Worm (Caenorhabditis elegans) whole organism, early embryonic: Measurements from ENCODE around the gene K08D8.7.

Source experiments
- B0310.2 ChIP-seq: sonication (generic microtip); optimal IDR thresholded peaks from 2 replicates; lab custom pipeline; 2016; ENCODE audit warnings: mild to moderate bottlenecking, missing genetic modification characterization, missing compliant biosample characterization
- F13C5.2 ChIP-seq: sonication (generic microtip); optimal IDR thresholded peaks from 2 replicates; lab custom pipeline; 2017; ENCODE audit warnings: mild to moderate bottlenecking, missing genetic modification characterization, inconsistent platforms, missing compliant biosample characterization
- aly-1 ChIP-seq: sonication (generic microtip); optimal IDR thresholded peaks from 2 replicates; lab custom pipeline; 2016; ENCODE audit warnings: missing genetic modification characterization, missing compliant biosample characterization
- ama-1 ChIP-seq: fragments of 150-350 bp; optimal IDR thresholded peaks from 2 replicates; lab custom pipeline; 2014
- ceh-13 ChIP-seq: fragments of 200-800 bp; sonication (Bioruptor generic); optimal IDR thresholded peaks from 2 replicates; lab custom pipeline; 2018; ENCODE audit warnings: mild to moderate bottlenecking, missing genetic modification characterization, missing compliant biosample characterization
- ceh-36 ChIP-seq: sonication (generic microtip); optimal IDR thresholded peaks from 2 replicates; lab custom pipeline; 2016; ENCODE audit warnings: missing genetic modification characterization, inconsistent platforms, missing compliant biosample characterization
- ets-7 ChIP-seq: sonication (generic microtip); optimal IDR thresholded peaks from 2 replicates; lab custom pipeline; 2016; ENCODE audit warnings: missing genotype, missing genetic modification characterization, missing compliant biosample characterization
- flt-1 ChIP-seq: fragments of 200-800 bp; sonication (Bioruptor generic); IDR thresholded peaks from 2 replicates; pipeline ENCODE4 v1.3.6; 2022; ENCODE audit warnings: missing genetic modification characterization, missing compliant biosample characterization
- hmbx-1 ChIP-seq: sonication (generic microtip); optimal IDR thresholded peaks from 2 replicates; lab custom pipeline; 2016; ENCODE audit warnings: mild to moderate bottlenecking, missing genetic modification characterization, missing compliant biosample characterization
- hmg-4 ChIP-seq: fragments of 200-800 bp; sonication (Bioruptor generic); optimal IDR thresholded peaks from 2 replicates; lab custom pipeline; 2018; ENCODE audit warnings: mild to moderate bottlenecking, missing genetic modification characterization, missing compliant biosample characterization
- hnd-1 ChIP-seq: sonication (generic microtip); optimal IDR thresholded peaks from 2 replicates; lab custom pipeline; 2016; ENCODE audit warnings: missing genetic modification characterization, missing compliant biosample characterization
- pes-1 ChIP-seq: fragments of 200-800 bp; sonication (Bioruptor generic); IDR thresholded peaks from 2 replicates; pipeline ENCODE4 v1.3.6; 2022; ENCODE audit warnings: missing genetic modification reagents, missing genetic modification characterization, missing compliant biosample characterization
- scrt-1 ChIP-seq: fragments of 200-800 bp; sonication (Bioruptor generic); IDR thresholded peaks from 2 replicates; pipeline ENCODE4 v1.3.6; 2022; ENCODE audit warnings: missing genetic modification characterization, missing compliant biosample characterization
- sea-1 ChIP-seq: fragments of 200-800 bp; sonication (Bioruptor generic); conservative IDR thresholded peaks from 2 replicates; pipeline ENCODE4 v1.3.6; 2022; ENCODE audit warnings: missing genetic modification characterization, missing compliant biosample characterization
- tbx-11 ChIP-seq: fragments of 200-800 bp; sonication (Bioruptor generic); IDR thresholded peaks from 2 replicates; pipeline ENCODE4 v1.3.6; 2022; ENCODE audit warnings: missing genetic modification characterization, missing compliant biosample characterization
- tbx-37 ChIP-seq: fragments of 200-800 bp; sonication (Bioruptor generic); conservative IDR thresholded peaks from 2 replicates; pipeline ENCODE4 v1.3.6; 2022; ENCODE audit warnings: missing genetic modification reagents, missing genetic modification characterization, missing compliant biosample characterization
- tra-4 ChIP-seq: sonication (generic microtip); optimal IDR thresholded peaks from 2 replicates; lab custom pipeline; 2017; ENCODE audit warnings: missing genetic modification characterization, missing compliant biosample characterization

The K08D8.7 gene

DNA sequence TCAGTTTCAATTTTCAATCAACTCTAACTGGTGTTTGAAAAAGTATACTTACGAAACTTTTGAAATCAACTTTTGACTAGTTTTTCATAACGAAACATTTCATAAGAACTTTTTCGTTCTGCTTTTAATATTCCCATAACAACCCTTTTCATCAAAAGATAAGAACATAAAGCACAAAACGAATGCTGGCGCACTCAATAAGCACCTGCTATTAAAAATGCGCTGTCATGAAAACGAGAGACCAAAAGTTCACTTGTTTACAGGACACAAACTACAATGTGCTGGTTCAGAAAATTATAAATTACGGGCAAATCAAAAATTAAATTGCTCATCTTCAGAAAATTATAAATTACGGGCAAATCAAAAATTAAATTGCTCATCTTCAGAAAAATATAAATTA lies 5.6 kb upstream of the K08D8.7 start:
- TF ChIP-seq tbx-37 (GFP tag; lab: Robert Waterston, UW), result no peak
- TF ChIP-seq flt-1 (GFP tag; lab: Robert Waterston, UW), result no peak
- TF ChIP-seq hmbx-1 (tag; lab: Kevin White, UChicago), result no peak
- no peak for TF ChIP-seq tra-4 (tag; lab: Kevin White, UChicago)

DNA sequence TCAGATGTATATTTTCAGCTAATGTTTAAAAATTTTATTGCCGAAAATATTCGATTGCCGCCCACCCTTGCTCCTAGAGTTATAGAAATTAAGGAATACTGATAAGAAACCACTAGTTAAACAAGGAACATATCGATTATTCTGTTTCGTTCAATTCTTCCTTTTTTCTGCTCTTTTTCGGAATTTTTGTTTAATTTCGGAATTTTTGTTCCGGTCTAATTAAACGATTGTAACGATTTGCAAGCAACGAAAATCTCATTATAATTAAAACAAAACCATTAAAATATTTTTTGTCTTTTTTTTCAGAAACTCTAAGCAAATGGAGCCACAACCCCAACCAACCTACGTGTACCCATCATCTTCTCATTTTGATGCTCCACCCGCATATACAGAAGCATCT lies 4.4 kb upstream of the K08D8.7 start, which contains the start of gene K08D8.1:
Gene K08D8.1, plus strand, starts transcription at position 301 of the 400 bp plus-strand sequence.
- TF ChIP-seq B0310.2 (tag; lab: Kevin White, UChicago), result no peak
- TF ChIP-seq tra-4 (tag; lab: Kevin White, UChicago), result no peak

DNA sequence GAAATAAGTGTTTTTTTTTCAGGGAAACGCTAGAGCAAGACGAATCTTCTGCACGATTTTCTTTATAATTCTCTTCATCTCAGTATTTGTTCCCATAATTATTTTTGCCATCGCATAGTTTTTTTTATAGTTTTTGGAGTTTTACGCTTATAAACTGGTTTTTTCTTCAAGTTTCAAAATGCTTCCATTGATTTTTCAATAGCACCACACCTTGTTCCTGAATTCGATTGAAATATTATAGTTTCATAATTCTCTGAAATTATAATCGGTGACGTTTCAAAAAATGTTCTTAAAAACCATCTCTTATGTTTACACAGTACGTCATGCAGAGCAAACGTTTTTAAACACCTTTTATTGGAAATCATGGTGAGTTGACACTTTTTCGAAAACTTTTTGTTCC lies 3.5 kb upstream of the K08D8.7 start, which contains the start of gene K08D8.12:
Gene K08D8.12, plus strand, starts transcription at position 301 of the 400 bp plus-strand sequence.
- TF ChIP-seq aly-1 (tag; lab: Kevin White, UChicago) (no peak), ama-1 (lab: Kevin White, UChicago) (no peak)

DNA sequence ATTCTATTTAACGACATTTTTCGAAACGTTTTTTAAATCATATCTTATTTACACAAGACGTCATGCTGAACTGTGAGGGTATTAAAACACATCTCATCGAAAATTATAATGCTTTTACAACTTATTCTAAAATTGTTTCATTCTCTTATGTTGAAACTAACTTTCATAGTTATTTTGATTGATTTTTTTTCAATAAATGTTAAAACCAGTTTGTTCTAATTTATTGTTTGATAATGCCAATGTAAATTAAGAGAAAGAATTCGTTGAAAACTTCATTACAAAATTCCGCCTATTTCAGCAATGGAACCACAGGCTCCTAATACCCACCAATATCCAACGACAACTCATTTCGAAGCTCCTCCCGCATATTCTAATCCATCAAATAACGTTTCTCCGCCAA lies 1.6 kb upstream of the K08D8.7 start, which contains the start of gene K08D8.11:
Gene K08D8.11, plus strand, starts transcription at position 301 of the 400 bp plus-strand sequence.
- TF ChIP-seq ama-1 (lab: Kevin White, UChicago) (no peak), tra-4 (tag; lab: Kevin White, UChicago) (no peak), aly-1 (tag; lab: Kevin White, UChicago) (no peak), tbx-37 (GFP tag; lab: Robert Waterston, UW) (no peak), flt-1 (GFP tag; lab: Robert Waterston, UW) (no peak), ets-7 (no peak), sea-1 (GFP tag; lab: Robert Waterston, UW) (no peak)

DNA sequence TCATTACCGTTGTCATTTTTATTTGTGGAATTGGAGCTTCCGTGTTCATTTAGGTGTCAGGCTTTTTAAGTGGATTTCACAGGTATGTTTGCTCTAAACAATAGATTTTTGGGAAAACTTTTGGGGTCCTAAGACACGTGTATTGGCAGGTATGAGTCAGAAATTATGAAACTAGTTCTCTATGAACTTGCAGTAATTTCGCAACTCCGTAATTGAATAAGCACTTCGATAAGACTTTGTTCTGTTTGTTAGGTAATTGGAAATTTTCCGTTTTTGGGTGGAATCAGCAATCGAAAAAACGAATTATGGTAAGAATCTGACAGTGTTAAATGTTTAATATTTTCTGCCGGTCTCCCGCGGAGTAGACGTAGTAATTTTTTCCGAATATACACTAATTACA lies 514 bp downstream of the K08D8.7 start:
- TF ChIP-seq F13C5.2 (no peak), pes-1 (GFP tag; lab: Robert Waterston, UW) (no peak), ceh-13 (GFP tag; lab: Kevin White, UChicago) (no peak), flt-1 (GFP tag; lab: Robert Waterston, UW) (no peak), ceh-36 (no peak), scrt-1 (GFP tag; lab: Robert Waterston, UW) (no peak), tra-4 (tag; lab: Kevin White, UChicago) (no peak), ama-1 (lab: Kevin White, UChicago) (no peak), aly-1 (tag; lab: Kevin White, UChicago) (no peak), sea-1 (GFP tag; lab: Robert Waterston, UW) (no peak), hmbx-1 (tag; lab: Kevin White, UChicago) (no peak), tbx-11 (GFP tag; lab: Robert Waterston, UW) (no peak), tbx-37 (GFP tag; lab: Robert Waterston, UW) (no peak), hnd-1 (tag; lab: Kevin White, UChicago) (no peak), ets-7 (no peak)

DNA sequence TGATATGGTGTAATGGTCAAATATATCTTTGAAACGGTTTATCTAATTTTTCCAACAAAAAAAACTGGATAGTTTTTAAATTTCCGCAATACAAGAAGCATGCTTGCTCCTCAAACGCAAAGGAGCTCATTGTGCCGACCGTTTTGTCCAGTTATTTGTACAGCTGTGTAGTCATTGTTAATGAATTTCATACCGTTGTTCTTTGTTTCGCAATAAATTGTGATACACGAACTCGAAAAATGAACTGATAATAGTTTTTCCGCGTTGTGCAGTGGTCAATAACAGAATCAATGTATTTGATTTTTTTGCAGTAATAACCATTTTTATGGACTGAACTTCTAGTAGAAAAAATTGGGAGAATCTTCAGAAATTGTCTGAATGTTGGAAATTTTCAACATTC lies 2.2 kb downstream of the K08D8.7 start:
- no peak for TF ChIP-seq pes-1 (GFP tag; lab: Robert Waterston, UW)
- TF ChIP-seq sea-1 (GFP tag; lab: Robert Waterston, UW), result no peak
- TF ChIP-seq ama-1 (lab: Kevin White, UChicago), result no peak
- TF ChIP-seq scrt-1 (GFP tag; lab: Robert Waterston, UW), result no peak
- no peak for TF ChIP-seq hmg-4 (GFP tag; lab: Kevin White, UChicago)
- TF ChIP-seq ceh-13 (GFP tag; lab: Kevin White, UChicago), result no peak
- no peak for TF ChIP-seq hmbx-1 (tag; lab: Kevin White, UChicago)
- TF ChIP-seq flt-1 (GFP tag; lab: Robert Waterston, UW), result no peak
- no peak for TF ChIP-seq ceh-36
- TF ChIP-seq tbx-37 (GFP tag; lab: Robert Waterston, UW), result no peak
- TF ChIP-seq F13C5.2, result no peak
- no peak for TF ChIP-seq B0310.2 (tag; lab: Kevin White, UChicago)
- TF ChIP-seq tbx-11 (GFP tag; lab: Robert Waterston, UW), result no peak

DNA sequence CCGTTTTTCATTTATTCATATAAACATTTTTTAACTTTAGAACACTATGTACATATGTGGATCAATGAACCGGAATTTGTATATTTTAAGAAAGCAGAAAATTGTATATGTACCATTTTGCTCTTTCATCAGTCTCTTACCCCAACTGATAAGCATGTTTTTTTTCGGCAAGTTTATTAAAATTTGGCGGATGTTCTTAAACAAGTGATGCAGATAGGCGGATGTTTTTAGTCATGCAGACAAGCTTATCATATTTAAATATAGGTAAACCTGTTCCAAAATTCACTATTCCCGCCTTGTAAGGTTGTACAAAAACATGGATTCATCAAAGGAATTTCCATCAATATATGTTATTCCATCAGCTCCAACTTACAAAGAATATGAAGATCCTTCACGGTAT lies 2.8 kb downstream of the K08D8.7 start, which contains the start of gene K08D8.9:
Gene K08D8.9, plus strand, starts transcription at position 301 of the 400 bp plus-strand sequence.
- TF ChIP-seq ets-7 (no peak), B0310.2 (tag; lab: Kevin White, UChicago) (no peak), pes-1 (GFP tag; lab: Robert Waterston, UW) (no peak), hmbx-1 (tag; lab: Kevin White, UChicago) (no peak), tbx-37 (GFP tag; lab: Robert Waterston, UW) (no peak), ceh-13 (GFP tag; lab: Kevin White, UChicago) (no peak), flt-1 (GFP tag; lab: Robert Waterston, UW) (no peak), sea-1 (GFP tag; lab: Robert Waterston, UW) (no peak)

DNA sequence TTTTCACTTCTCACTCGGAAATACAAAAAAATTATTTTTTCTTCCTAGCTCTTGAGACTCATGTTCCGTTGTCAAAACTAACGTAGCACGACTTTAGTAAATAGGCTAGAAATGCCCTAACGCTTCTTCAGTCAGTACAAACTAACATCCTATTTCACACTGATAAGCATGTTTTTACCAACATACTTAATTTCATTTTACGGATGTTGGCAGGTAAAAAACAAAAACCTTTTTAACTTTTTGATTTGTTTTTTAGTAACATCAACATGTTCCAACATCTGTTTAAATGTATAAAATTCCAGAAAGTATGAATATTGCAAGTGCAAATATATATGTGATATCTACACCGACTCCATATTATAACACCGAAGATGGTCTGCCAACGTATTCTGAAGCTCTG lies 3.6 kb downstream of the K08D8.7 start, which contains the start of gene K08D8.10:
Gene K08D8.10, plus strand, starts transcription at position 301 of the 400 bp plus-strand sequence.
- TF ChIP-seq ets-7 (no peak), B0310.2 (tag; lab: Kevin White, UChicago) (no peak), tbx-11 (GFP tag; lab: Robert Waterston, UW) (no peak), tbx-37 (GFP tag; lab: Robert Waterston, UW) (no peak), hmbx-1 (tag; lab: Kevin White, UChicago) (no peak), F13C5.2 (no peak), ceh-13 (GFP tag; lab: Kevin White, UChicago) (no peak), ama-1 (lab: Kevin White, UChicago) (no peak), hmg-4 (GFP tag; lab: Kevin White, UChicago) (no peak), pes-1 (GFP tag; lab: Robert Waterston, UW) (no peak), scrt-1 (GFP tag; lab: Robert Waterston, UW) (no peak), flt-1 (GFP tag; lab: Robert Waterston, UW) (no peak), sea-1 (GFP tag; lab: Robert Waterston, UW) (no peak), tra-4 (tag; lab: Kevin White, UChicago) (no peak), aly-1 (tag; lab: Kevin White, UChicago) (no peak), ceh-36 (no peak)
